Fruit fly (Drosophila melanogaster) S2 (cell line): ENCODE measurements around the gene larp.
A peak's percentile ranks its signal among the peaks of the same experiment; 100 is the strongest.

Experiments
- CG8478 ChIP-seq: fragments of >200 bp; optimal IDR thresholded peaks from 2 replicates; lab custom pipeline; 2018
- CTCF ChIP-seq, 2 experiments: fragments of >200 bp; optimal IDR thresholded peaks; 2 replicates each; lab custom pipeline; 2018

DNA sequence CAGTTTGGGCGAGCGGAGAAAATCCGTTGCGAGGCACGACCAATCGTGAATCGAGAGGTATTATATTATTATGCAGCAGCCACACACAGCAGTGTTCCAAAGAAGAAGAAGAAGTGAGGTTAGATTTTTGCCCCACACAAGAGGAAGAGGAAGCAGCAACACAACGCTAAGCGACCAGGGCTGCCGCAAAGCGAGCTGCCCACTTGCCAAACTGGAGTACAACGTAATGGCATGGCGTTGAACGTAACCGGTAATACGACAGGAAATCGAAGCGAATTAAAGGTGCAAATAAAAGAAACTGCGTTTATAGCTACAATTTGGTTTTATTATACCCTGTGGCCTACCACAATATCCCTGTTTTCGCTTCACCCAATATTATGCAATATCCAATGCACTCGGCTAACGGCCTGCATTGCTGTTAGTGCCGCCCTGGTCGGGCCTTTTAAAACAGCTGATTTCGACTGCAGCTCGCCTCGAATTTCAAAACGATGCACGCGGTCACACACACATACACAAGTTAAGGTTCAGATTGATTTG, 710 bp downstream of the larp start:
- TF ChIP-seq CG8478 (lab: Kevin White, UChicago) = no peak
- TF ChIP-seq CTCF (optimal IDR thresholded peaks at IDR 0.05; lab: Kevin White, UChicago) = peak; percentile 3 to 52
